Worm (Caenorhabditis elegans) whole organism, L2 larva: ENCODE data around the gene wrt-4.

Source experiments
- C34F6.9 ChIP-seq: fragments of 150-350 bp; optimal IDR thresholded peaks from 2 replicates; lab custom pipeline; 2014; ENCODE audit warnings: missing biosample characterization, missing genetic modification characterization
- F13H6.1 ChIP-seq: sonication (generic microtip); optimal IDR thresholded peaks from 2 replicates; lab custom pipeline; 2016; ENCODE audit warnings: missing genetic modification characterization, missing compliant biosample characterization
- R02D3.7 ChIP-seq: fragments of 150-350 bp; optimal IDR thresholded peaks from 2 replicates; lab custom pipeline; 2014; ENCODE audit warnings: missing biosample characterization, missing genetic modification characterization
- Y55F3AM.14 ChIP-seq: fragments of 200-800 bp; sonication (Bioruptor generic); optimal IDR thresholded peaks from 2 replicates; lab custom pipeline; 2018; ENCODE audit warnings: mild to moderate bottlenecking, missing genetic modification characterization, missing compliant biosample characterization
- ZK546.5 ChIP-seq: sonication (generic microtip); optimal IDR thresholded peaks from 2 replicates; lab custom pipeline; 2017; ENCODE audit warnings: missing biosample characterization, missing genetic modification characterization
- alr-1 ChIP-seq: fragments of 150-350 bp; optimal IDR thresholded peaks from 2 replicates; lab custom pipeline; 2014; ENCODE audit warnings: missing biosample characterization, missing genetic modification characterization
- blmp-1 ChIP-seq: sonication (generic microtip); optimal IDR thresholded peaks from 2 replicates; lab custom pipeline; 2017; ENCODE audit warnings: missing genetic modification characterization, mild to moderate bottlenecking, missing compliant biosample characterization, antibody characterized with exemption, moderate library complexity; ENCODE audit not compliant: insufficient read depth
- ceh-16 ChIP-seq: fragments of 150-350 bp; optimal IDR thresholded peaks from 2 replicates; lab custom pipeline; 2014; ENCODE audit warnings: missing biosample characterization, missing genetic modification characterization
- ceh-82 ChIP-seq: fragments of 150-350 bp; optimal IDR thresholded peaks from 2 replicates; lab custom pipeline; 2014; ENCODE audit warnings: missing biosample characterization, missing genetic modification characterization
- crh-2 ChIP-seq: sonication (generic microtip); optimal IDR thresholded peaks from 2 replicates; lab custom pipeline; 2017; ENCODE audit warnings: missing biosample characterization, missing genetic modification characterization
- dmd-4 ChIP-seq: sonication (generic microtip); optimal IDR thresholded peaks from 2 replicates; lab custom pipeline; 2017; ENCODE audit warnings: missing biosample characterization, missing genetic modification characterization
- egl-27 ChIP-seq: sonication (generic microtip); optimal IDR thresholded peaks from 3 replicates; lab custom pipeline; 2017; ENCODE audit warnings: missing biosample characterization, missing genetic modification reagents, missing genetic modification characterization
- elt-1 ChIP-seq: fragments of 150-350 bp; optimal IDR thresholded peaks from 2 replicates; lab custom pipeline; 2014; ENCODE audit warnings: missing biosample characterization, missing genetic modification characterization
- elt-3 ChIP-seq: sonication (generic microtip); optimal IDR thresholded peaks from 2 replicates; lab custom pipeline; 2017; ENCODE audit warnings: missing biosample characterization, missing genetic modification characterization
- gmeb-1 ChIP-seq: fragments of 150-350 bp; optimal IDR thresholded peaks from 2 replicates; lab custom pipeline; 2014; ENCODE audit warnings: missing biosample characterization, missing genetic modification characterization
- lin-11 ChIP-seq: fragments of 150-350 bp; sonication (generic microtip); optimal IDR thresholded peaks from 2 replicates; lab custom pipeline; 2014; ENCODE audit warnings: missing biosample characterization, missing genetic modification characterization, inconsistent platforms, mixed read lengths
- lsy-2 ChIP-seq, 2 experiments: fragments of 150-350 bp in 1 of 2; sonication (generic microtip) in 1 of 2; optimal IDR thresholded peaks; 2 replicates each; lab custom pipeline; 2014 to 2017; ENCODE audit warnings: missing biosample characterization in 2 of 2, missing genetic modification characterization in 2 of 2
- mab-5 ChIP-seq: fragments of 150-350 bp; optimal IDR thresholded peaks from 2 replicates; lab custom pipeline; 2014; ENCODE audit warnings: missing biosample characterization, missing genetic modification characterization
- mdl-1 ChIP-seq, 2 experiments: fragments of 150-350 bp in 1 of 2; sonication (generic microtip) in 1 of 2; optimal IDR thresholded peaks; 2 replicates each; lab custom pipeline; 2017; ENCODE audit warnings: missing biosample characterization in 2 of 2, missing genetic modification characterization in 2 of 2
- nhr-10 ChIP-seq: sonication (generic microtip); optimal IDR thresholded peaks from 2 replicates; lab custom pipeline; 2017; ENCODE audit warnings: missing biosample characterization, missing genetic modification characterization
- nhr-11 ChIP-seq: fragments of 150-350 bp; optimal IDR thresholded peaks from 2 replicates; lab custom pipeline; 2014; ENCODE audit warnings: missing biosample characterization, missing genetic modification characterization
- nhr-12 ChIP-seq: fragments of 150-350 bp; optimal IDR thresholded peaks from 2 replicates; lab custom pipeline; 2014; ENCODE audit warnings: missing biosample characterization, missing genetic modification characterization
- nhr-129 ChIP-seq: fragments of 150-350 bp; optimal IDR thresholded peaks from 2 replicates; lab custom pipeline; 2014; ENCODE audit warnings: missing biosample characterization, missing genetic modification characterization
- nhr-23 ChIP-seq: fragments of 150-350 bp; optimal IDR thresholded peaks from 2 replicates; lab custom pipeline; 2014; ENCODE audit warnings: missing biosample characterization, missing genetic modification reagents, missing genetic modification characterization
- nhr-237 ChIP-seq: fragments of 150-350 bp; optimal IDR thresholded peaks from 2 replicates; lab custom pipeline; 2014; ENCODE audit warnings: missing biosample characterization, missing genetic modification characterization
- nhr-25 ChIP-seq: fragments of 150-350 bp; sonication (generic microtip); optimal IDR thresholded peaks from 3 replicates; lab custom pipeline; 2014; ENCODE audit warnings: missing biosample characterization, missing genetic modification characterization
- nhr-6 ChIP-seq: fragments of 150-350 bp; optimal IDR thresholded peaks from 2 replicates; lab custom pipeline; 2014; ENCODE audit warnings: missing biosample characterization, missing genetic modification characterization
- nhr-77 ChIP-seq: fragments of 150-350 bp; optimal IDR thresholded peaks from 2 replicates; lab custom pipeline; 2014; ENCODE audit warnings: missing biosample characterization, missing genetic modification characterization
- peb-1 ChIP-seq: fragments of 150-350 bp; optimal IDR thresholded peaks from 2 replicates; lab custom pipeline; 2014; ENCODE audit warnings: missing biosample characterization, missing genetic modification characterization
- sem-4 ChIP-seq: fragments of 150-350 bp; optimal IDR thresholded peaks from 2 replicates; lab custom pipeline; 2014; ENCODE audit warnings: missing biosample characterization, missing genetic modification reagents, missing genetic modification characterization
- skn-1 ChIP-seq: sonication (generic microtip); optimal IDR thresholded peaks from 2 replicates; lab custom pipeline; 2017; ENCODE audit warnings: missing biosample characterization, missing genetic modification characterization
- sma-3 ChIP-seq: sonication (generic microtip); optimal IDR thresholded peaks from 2 replicates; lab custom pipeline; 2016; ENCODE audit warnings: missing genetic modification reagents, missing genetic modification characterization, missing compliant biosample characterization
- sma-9 ChIP-seq, 2 experiments: fragments of 150-350 bp in 1 of 2; sonication (generic microtip) in 1 of 2; optimal IDR thresholded peaks; 2 replicates each; lab custom pipeline; 2014 to 2016; ENCODE audit warnings: missing genetic modification characterization in 2 of 2, mild to moderate bottlenecking in 1 of 2, missing biosample characterization in 1 of 2, missing compliant biosample characterization in 1 of 2, missing genetic modification reagents in 1 of 2, moderate library complexity in 1 of 2
- snpc-4 ChIP-seq: fragments of 150-350 bp; optimal IDR thresholded peaks from 2 replicates; lab custom pipeline; 2014; ENCODE audit warnings: missing biosample characterization, missing genetic modification characterization
- unc-39 ChIP-seq: fragments of 150-350 bp; optimal IDR thresholded peaks from 2 replicates; lab custom pipeline; 2014; ENCODE audit warnings: missing biosample characterization, missing genetic modification characterization
- unc-55 ChIP-seq: fragments of 150-350 bp; sonication (generic microtip); optimal IDR thresholded peaks from 3 replicates; lab custom pipeline; 2014; ENCODE audit warnings: missing biosample characterization, missing genetic modification reagents, missing genetic modification characterization
- unc-62 ChIP-seq: fragments of 150-350 bp; optimal IDR thresholded peaks from 2 replicates; lab custom pipeline; 2014; ENCODE audit warnings: missing biosample characterization, missing genetic modification reagents, missing genetic modification characterization
- zag-1 ChIP-seq: fragments of 150-350 bp; optimal IDR thresholded peaks from 2 replicates; lab custom pipeline; 2014; ENCODE audit warnings: missing biosample characterization, missing genetic modification characterization
- ztf-11 ChIP-seq: sonication (generic microtip); optimal IDR thresholded peaks from 2 replicates; lab custom pipeline; 2017; ENCODE audit warnings: missing biosample characterization, missing genetic modification characterization
- ztf-4 ChIP-seq: fragments of 150-350 bp; optimal IDR thresholded peaks from 2 replicates; lab custom pipeline; 2014; ENCODE audit warnings: missing biosample characterization, missing genetic modification characterization

wrt-4 gene

ce11 chrX:15724994-15725393 is 32.1 kb downstream of the wrt-4 start (continued):
- TF ChIP-seq unc-39 (tag; lab: Kevin White, UChicago) (no peak), ZK546.5 (tag; lab: Kevin White, UChicago) (no peak), nhr-11 (tag; lab: Kevin White, UChicago) (no peak)

- TF ChIP-seq sem-4 = no peak
- TF ChIP-seq ceh-16 (tag; lab: Kevin White, UChicago) = no peak
- TF ChIP-seq F13H6.1 (tag; lab: Kevin White, UChicago) = no peak
- TF ChIP-seq ZK546.5 (tag; lab: Kevin White, UChicago) = no peak
- no peak for TF ChIP-seq zag-1
Observed at ce11 chrX:15721346-15721745, 35.7 kb downstream of the wrt-4 start, which contains the start of gene ZK662.5. TSS of gene ZK662.5 (plus strand) at chrX:15721646.

ce11 chrX:15718325-15718724 is 38.7 kb downstream of the wrt-4 start, which contains the start of gene ZK662.6:
TSS of gene ZK662.6 (plus strand) at chrX:15718625.
- no peak for TF ChIP-seq nhr-6 (tag; lab: Kevin White, UChicago)
- TF ChIP-seq nhr-11 (tag; lab: Kevin White, UChicago) = no peak
- no peak for TF ChIP-seq nhr-12 (tag; lab: Kevin White, UChicago)

- TF ChIP-seq nhr-23 (tag; lab: Kevin White, UChicago) (no peak), ztf-11 (tag; lab: Kevin White, UChicago) (no peak), skn-1 (tag; lab: Kevin White, UChicago) (no peak), nhr-6 (tag; lab: Kevin White, UChicago) (no peak), nhr-237 (tag; lab: Kevin White, UChicago) (no peak), peb-1 (tag; lab: Kevin White, UChicago) (no peak), ZK546.5 (tag; lab: Kevin White, UChicago) (no peak), nhr-25 (tag; lab: Kevin White, UChicago) (no peak), gmeb-1 (no peak), R02D3.7 (tag; lab: Kevin White, UChicago) (no peak), crh-2 (tag; lab: Kevin White, UChicago) (no peak), elt-3 (no peak)
Observed at ce11 chrX:15716971-15717370, 40.1 kb downstream of the wrt-4 start.

- TF ChIP-seq sma-9 (GFP tag; optimal IDR thresholded peaks at IDR 0.05; lab: Kevin White, UChicago) (peak; percentile 61), sma-9 (tag; optimal IDR thresholded peaks at IDR 0.05; lab: Kevin White, UChicago) (no peak), elt-1 (tag; lab: Kevin White, UChicago) (peak; percentile 78), nhr-6 (tag; lab: Kevin White, UChicago) (no peak)
Observed at ce11 chrX:15713189-15713588, 43.9 kb downstream of the wrt-4 start.

ce11 chrX:15709594-15709993 is 47.5 kb downstream of the wrt-4 start:
- TF ChIP-seq ceh-16 (tag; lab: Kevin White, UChicago) (no peak), nhr-11 (tag; lab: Kevin White, UChicago) (no peak), nhr-6 (tag; lab: Kevin White, UChicago) (no peak), nhr-77 (tag; lab: Kevin White, UChicago) (no peak), unc-39 (tag; lab: Kevin White, UChicago) (no peak), elt-3 (no peak), alr-1 (tag; lab: Kevin White, UChicago) (no peak), ceh-82 (tag; lab: Kevin White, UChicago) (no peak), blmp-1 (peak; percentile 71), snpc-4 (no peak), sma-3 (GFP tag; lab: Kevin White, UChicago) (peak; percentile 61), sem-4 (peak; percentile 5), unc-55 (GFP tag; lab: Kevin White, UChicago) (no peak), C34F6.9 (tag; lab: Kevin White, UChicago) (no peak), mab-5 (tag; lab: Kevin White, UChicago) (no peak), F13H6.1 (tag; lab: Kevin White, UChicago) (peak; percentile 24), ztf-11 (tag; lab: Kevin White, UChicago) (no peak), elt-1 (tag; lab: Kevin White, UChicago) (no peak), zag-1 (no peak), ztf-4 (tag; lab: Kevin White, UChicago) (no peak), mdl-1 (tag; optimal IDR thresholded peaks at IDR 0.05; lab: Kevin White, UChicago) (peak; percentile 38 to 87), nhr-237 (tag; lab: Kevin White, UChicago) (no peak), Y55F3AM.14 (GFP tag; lab: Kevin White, UChicago) (no peak), nhr-23 (tag; lab: Kevin White, UChicago) (no peak), dmd-4 (tag; lab: Kevin White, UChicago) (no peak), nhr-129 (tag; lab: Kevin White, UChicago) (peak; percentile 71), sma-9 (GFP tag; optimal IDR thresholded peaks at IDR 0.05; lab: Kevin White, UChicago) (peak; percentile 91), sma-9 (tag; optimal IDR thresholded peaks at IDR 0.05; lab: Kevin White, UChicago) (no peak), unc-62 (GFP tag; lab: Kevin White, UChicago) (no peak), ZK546.5 (tag; lab: Kevin White, UChicago) (no peak), lsy-2 (tag; optimal IDR thresholded peaks at IDR 0.05; lab: Kevin White, UChicago) (no peak), peb-1 (tag; lab: Kevin White, UChicago) (no peak), lin-11 (no peak), egl-27 (tag; lab: Kevin White, UChicago) (peak; percentile 3), skn-1 (tag; lab: Kevin White, UChicago) (no peak), nhr-10 (no peak)
